Fruit fly (Drosophila melanogaster) whole organism, embryonic: ENCODE data around the gene Spps.
A peak's percentile ranks its signal among the peaks of the same experiment; 100 is the strongest.

Source experiments
- BEAF-32 ChIP-seq: fragments of 200-800 bp; sonication (Bioruptor generic); optimal IDR thresholded peaks from 3 replicates; lab custom pipeline; 2017; ENCODE audit warnings: missing biosample characterization, missing genetic modification characterization, mild to moderate bottlenecking, moderate library complexity, missing genetic modification reagents
- BtbVII ChIP-seq: fragments of 200-800 bp; sonication (Bioruptor generic); optimal IDR thresholded peaks from 3 replicates; lab custom pipeline; 2017; ENCODE audit warnings: missing biosample characterization, mild to moderate bottlenecking, missing genetic modification characterization
- CG10209 ChIP-seq: fragments of 200-800 bp; sonication (Bioruptor generic); optimal IDR thresholded peaks from 3 replicates; lab custom pipeline; 2017; ENCODE audit warnings: missing biosample characterization, mild to moderate bottlenecking, missing genetic modification characterization, missing genetic modification reagents
- CG11695 ChIP-seq: fragments of 200-800 bp; sonication (Bioruptor generic); IDR thresholded peaks from 3 replicates; pipeline ENCODE4 v1.3.6; 2022; ENCODE audit warnings: missing biosample characterization, missing genetic modification characterization
- CG11696 ChIP-seq: fragments of 200-800 bp; sonication (Bioruptor generic); IDR thresholded peaks from 2 replicates; pipeline ENCODE4 v1.3.6; 2022; ENCODE audit warnings: missing biosample characterization, missing genetic modification characterization
- CG11723 ChIP-seq: fragments of 200-800 bp; sonication (Bioruptor generic); optimal IDR thresholded peaks from 2 replicates; lab custom pipeline; 2017; ENCODE audit warnings: missing biosample characterization, mild to moderate bottlenecking, missing genetic modification characterization
- CG12219 ChIP-seq: fragments of 200-800 bp; sonication (Bioruptor generic); optimal IDR thresholded peaks from 3 replicates; lab custom pipeline; 2018; ENCODE audit warnings: missing biosample characterization, mild to moderate bottlenecking, missing genetic modification characterization
- CG12659 ChIP-seq: fragments of 200-800 bp; sonication (Bioruptor generic); optimal IDR thresholded peaks from 3 replicates; lab custom pipeline; 2017; ENCODE audit warnings: mild to moderate bottlenecking, missing biosample characterization, missing genetic modification reagents, missing genetic modification characterization
- CG14965 ChIP-seq: fragments of 200-800 bp; sonication (Bioruptor generic); optimal IDR thresholded peaks from 2 replicates; lab custom pipeline; 2016; ENCODE audit warnings: missing biosample characterization, missing genetic modification characterization, borderline replicate concordance
- CG17328 ChIP-seq: fragments of 200-800 bp; sonication (Bioruptor generic); IDR thresholded peaks from 2 replicates; pipeline ENCODE4 v1.3.6; 2022; ENCODE audit warnings: missing biosample characterization, missing genetic modification characterization
- CG17361 ChIP-seq: fragments of 200-800 bp; sonication (Bioruptor generic); IDR thresholded peaks from 3 replicates; pipeline ENCODE4 v1.3.6; 2022; ENCODE audit warnings: missing biosample characterization, missing genetic modification characterization
- CG18011 ChIP-seq: fragments of 200-800 bp; sonication (Bioruptor generic); optimal IDR thresholded peaks from 2 replicates; lab custom pipeline; 2017; ENCODE audit warnings: missing biosample characterization, missing genetic modification characterization, mild to moderate bottlenecking, moderate library complexity, missing genotype
- CG18599 ChIP-seq: fragments of 200-800 bp; sonication (Bioruptor generic); optimal IDR thresholded peaks from 3 replicates; lab custom pipeline; 2017; ENCODE audit warnings: missing biosample characterization, missing genetic modification characterization, mild to moderate bottlenecking, moderate library complexity, missing genetic modification reagents
- CG32772 ChIP-seq: fragments of 200-800 bp; sonication (Bioruptor generic); IDR thresholded peaks from 2 replicates; pipeline ENCODE4 v1.3.6; 2022; ENCODE audit warnings: missing biosample characterization, missing genetic modification characterization
- CG3847 ChIP-seq: fragments of 200-800 bp; sonication (Bioruptor generic); IDR thresholded peaks from 2 replicates; pipeline ENCODE4 v1.3.6; 2022; ENCODE audit warnings: missing biosample characterization, missing genetic modification characterization
- CG3995 ChIP-seq: fragments of 200-800 bp; sonication (Bioruptor generic); optimal IDR thresholded peaks from 3 replicates; lab custom pipeline; 2016; ENCODE audit warnings: missing biosample characterization, missing genetic modification characterization
- CG4360 ChIP-seq: fragments of 200-800 bp; sonication (Bioruptor generic); IDR thresholded peaks from 2 replicates; pipeline ENCODE4 v1.3.6; 2022; ENCODE audit warnings: missing biosample characterization, missing genetic modification characterization
- CG4424 ChIP-seq: fragments of 200-800 bp; sonication (Bioruptor generic); optimal IDR thresholded peaks from 3 replicates; lab custom pipeline; 2016; ENCODE audit warnings: missing biosample characterization, missing genetic modification characterization
- CG7357 ChIP-seq: fragments of 200-800 bp; sonication (Bioruptor generic); IDR thresholded peaks from 3 replicates; pipeline ENCODE4 v1.3.6; 2022; ENCODE audit warnings: missing biosample characterization, missing genetic modification characterization
- CG8478 ChIP-seq: fragments of >200 bp; optimal IDR thresholded peaks from 2 replicates; lab custom pipeline; 2018
- CG9932 ChIP-seq: fragments of 200-800 bp; sonication (Bioruptor generic); IDR thresholded peaks from 2 replicates; pipeline ENCODE4 v1.3.6; 2022; ENCODE audit warnings: missing biosample characterization, missing genetic modification characterization
- Chrac-16 ChIP-seq: fragments of 200-800 bp; sonication (Bioruptor generic); optimal IDR thresholded peaks from 3 replicates; lab custom pipeline; 2016; ENCODE audit warnings: missing biosample characterization, missing genetic modification characterization
- Dad ChIP-seq: fragments of 200-800 bp; sonication (Bioruptor generic); optimal IDR thresholded peaks from 3 replicates; lab custom pipeline; 2016; ENCODE audit warnings: missing biosample characterization, missing genetic modification characterization
- Dip2 ChIP-seq: fragments of 200-800 bp; sonication (Bioruptor generic); IDR thresholded peaks from 2 replicates; pipeline ENCODE4 v1.3.6; 2022; ENCODE audit warnings: missing biosample characterization, missing genetic modification characterization
- E2f1 ChIP-seq: fragments of 200-800 bp; sonication (Bioruptor generic); IDR thresholded peaks from 2 replicates; pipeline ENCODE4 v1.3.6; 2022; ENCODE audit warnings: missing biosample characterization, missing genetic modification characterization
- GATAe ChIP-seq: fragments of 200-800 bp; sonication (Bioruptor generic); conservative IDR thresholded peaks from 2 replicates; pipeline ENCODE4 v1.3.6; 2022; ENCODE audit warnings: missing biosample characterization, missing genetic modification characterization
- MTF-1 ChIP-seq: fragments of 200-800 bp; sonication (Bioruptor generic); optimal IDR thresholded peaks from 2 replicates; lab custom pipeline; 2018; ENCODE audit warnings: missing biosample characterization, mild to moderate bottlenecking, missing genetic modification characterization, borderline replicate concordance
- NC2α ChIP-seq: fragments of 200-800 bp; sonication (Bioruptor generic); optimal IDR thresholded peaks from 2 replicates; lab custom pipeline; 2016; ENCODE audit warnings: missing biosample characterization, missing genetic modification characterization
- Neu2 ChIP-seq: fragments of 200-800 bp; sonication (Bioruptor generic); optimal IDR thresholded peaks from 3 replicates; lab custom pipeline; 2016; ENCODE audit warnings: missing biosample characterization, missing genetic modification characterization, borderline replicate concordance
- Oli ChIP-seq: fragments of 200-800 bp; sonication (Bioruptor generic); optimal IDR thresholded peaks from 2 replicates; lab custom pipeline; 2018; ENCODE audit warnings: missing biosample characterization, mild to moderate bottlenecking, missing genetic modification characterization, moderate library complexity
- Opbp ChIP-seq: fragments of 200-800 bp; sonication (Bioruptor generic); IDR thresholded peaks from 3 replicates; pipeline ENCODE4 v1.3.6; 2022; ENCODE audit warnings: missing biosample characterization, missing genetic modification characterization; ENCODE audit not compliant: partially characterized antibody
- Sry-δ ChIP-seq: fragments of 200-800 bp; sonication (Bioruptor generic); optimal IDR thresholded peaks from 2 replicates; lab custom pipeline; 2016; ENCODE audit warnings: missing biosample characterization, missing genetic modification characterization
- Tbp ChIP-seq: fragments of >200 bp; optimal IDR thresholded peaks from 2 replicates; lab custom pipeline; 2018; ENCODE audit warnings: missing biosample characterization, missing genetic modification characterization
- YL-1 ChIP-seq: fragments of 200-800 bp; sonication (Bioruptor generic); optimal IDR thresholded peaks from 3 replicates; lab custom pipeline; 2017; ENCODE audit warnings: missing biosample characterization, mild to moderate bottlenecking, missing genetic modification characterization
- crp ChIP-seq, 2 experiments: fragments of 200-800 bp; sonication (Bioruptor generic); optimal IDR thresholded peaks; 2 replicates in 1 of 2; 3 replicates in 1 of 2; lab custom pipeline; 2017; ENCODE audit warnings: missing biosample characterization in 2 of 2, missing genetic modification characterization in 2 of 2, mild to moderate bottlenecking in 1 of 2, moderate library complexity in 1 of 2
- dmrt11E ChIP-seq: fragments of 200-800 bp; sonication (Bioruptor generic); optimal IDR thresholded peaks from 3 replicates; lab custom pipeline; 2018; ENCODE audit warnings: missing biosample characterization, mild to moderate bottlenecking, missing genetic modification characterization, moderate library complexity
- emc ChIP-seq: fragments of 200-800 bp; sonication (Bioruptor generic); optimal IDR thresholded peaks from 2 replicates; lab custom pipeline; 2016; ENCODE audit warnings: missing biosample characterization, missing genetic modification characterization
- gsb-n ChIP-seq: fragments of 200-800 bp; sonication (Bioruptor generic); optimal IDR thresholded peaks from 3 replicates; lab custom pipeline; 2018; ENCODE audit warnings: missing biosample characterization, mild to moderate bottlenecking, missing genetic modification characterization
- ham ChIP-seq: fragments of 200-800 bp; sonication (Bioruptor generic); IDR thresholded peaks from 2 replicates; pipeline ENCODE4 v1.3.6; 2022; ENCODE audit warnings: missing biosample characterization, missing genetic modification characterization
- insv ChIP-seq, 2 experiments: fragments of 200-800 bp; sonication (Bioruptor generic); optimal IDR thresholded peaks; 3 replicates each; lab custom pipeline; 2016 to 2018; ENCODE audit warnings: missing biosample characterization in 2 of 2, missing genetic modification characterization in 2 of 2
- kay ChIP-seq: fragments of 200-800 bp; sonication (Bioruptor generic); optimal IDR thresholded peaks from 2 replicates; lab custom pipeline; 2016; ENCODE audit warnings: missing biosample characterization, missing genetic modification characterization
- nerfin-1 ChIP-seq: fragments of 200-800 bp; sonication (Bioruptor generic); optimal IDR thresholded peaks from 3 replicates; lab custom pipeline; 2019; ENCODE audit warnings: missing biosample characterization, mild to moderate bottlenecking, missing genetic modification characterization, moderate library complexity
- oc ChIP-seq: fragments of 200-800 bp; sonication (Bioruptor generic); optimal IDR thresholded peaks from 2 replicates; lab custom pipeline; 2018; ENCODE audit warnings: missing biosample characterization, mild to moderate bottlenecking, missing genetic modification characterization, moderate library complexity
- p53 ChIP-seq: fragments of 200-800 bp; sonication (Bioruptor generic); optimal IDR thresholded peaks from 2 replicates; lab custom pipeline; 2016; ENCODE audit warnings: missing biosample characterization, missing genetic modification characterization
- pan ChIP-seq, 4 experiments: fragments of >200 bp in 3 of 4; fragments of 200-800 bp in 1 of 4; sonication (Bioruptor generic) in 1 of 4; optimal IDR thresholded peaks in 3 of 4; IDR thresholded peaks in 1 of 4; 2 replicates each; pipeline versions ENCODE4 v1.3.6 to Lab custom; 2017 to 2022; ENCODE audit warnings: missing biosample characterization in 2 of 4, missing genetic modification characterization in 2 of 4, mixed read lengths in 1 of 4
- phol ChIP-seq: fragments of 200-800 bp; sonication (Bioruptor generic); optimal IDR thresholded peaks from 3 replicates; lab custom pipeline; 2018; ENCODE audit warnings: missing biosample characterization, mild to moderate bottlenecking, missing genetic modification characterization, moderate library complexity
- schlank ChIP-seq: fragments of 200-800 bp; sonication (Bioruptor generic); optimal IDR thresholded peaks from 2 replicates; lab custom pipeline; 2018; ENCODE audit warnings: missing biosample characterization, mild to moderate bottlenecking, missing genetic modification characterization
- slou ChIP-seq: fragments of 200-800 bp; sonication (Bioruptor generic); optimal IDR thresholded peaks from 3 replicates; lab custom pipeline; 2016; ENCODE audit warnings: missing biosample characterization, missing genetic modification characterization
- yki ChIP-seq: fragments of >200 bp; optimal IDR thresholded peaks from 3 replicates; lab custom pipeline; 2018

Gene Spps

dm6 chr3R:24233366-24234161 lies 6.8 kb upstream of the Spps start (continued):
- TF ChIP-seq CG32772 (GFP tag; lab: Robert Waterston, UW): peak; percentile 38; the same call in 1 of the 2 replicates
- no peak for TF ChIP-seq schlank (tag; lab: Kevin White, UChicago)
- TF ChIP-seq pan (optimal IDR thresholded peaks at IDR 0.05; lab: Kevin White, UChicago): no peak
- no peak for TF ChIP-seq pan (GFP tag; optimal IDR thresholded peaks at IDR 0.05 in 1 of 2, IDR thresholded peaks at IDR 0.05 in 1 of 2)
- no peak for TF ChIP-seq CG10209 (GFP tag; lab: Kevin White, UChicago)
- TF ChIP-seq p53 (GFP tag; lab: Kevin White, UChicago): no peak
- TF ChIP-seq MTF-1 (GFP tag; lab: Kevin White, UChicago): no peak
- peak; percentile 18 for TF ChIP-seq CG12659 (GFP tag; lab: Kevin White, UChicago)
- TF ChIP-seq dmrt11E (tag; lab: Kevin White, UChicago): no peak
- TF ChIP-seq CG7357 (GFP tag; lab: Robert Waterston, UW): no peak
- TF ChIP-seq CG18011 (GFP tag; lab: Kevin White, UChicago): no peak
- no peak for TF ChIP-seq CG9932
- no peak for TF ChIP-seq Dad (GFP tag; lab: Kevin White, UChicago)
- no peak for TF ChIP-seq CG11696
- no peak for TF ChIP-seq Oli (tag; lab: Kevin White, UChicago)
- no peak for TF ChIP-seq CG18599 (GFP tag; lab: Kevin White, UChicago)
- no peak for TF ChIP-seq CG11723
- TF ChIP-seq CG3847 (GFP tag; lab: Robert Waterston, UW): no peak
- 0 out of 3 replicates have a peak, but pooled peaks have one; percentile 8 for TF ChIP-seq CG11695 (GFP tag; lab: Robert Waterston, UW)
- TF ChIP-seq CG14965 (GFP tag; lab: Kevin White, UChicago): no peak
- TF ChIP-seq Opbp (GFP tag; lab: Robert Waterston, UW): 0 out of 3 replicates have a peak, but pooled peaks have one; percentile 27
- TF ChIP-seq insv (GFP tag; optimal IDR thresholded peaks at IDR 0.05; lab: Kevin White, UChicago): no peak
- peak; percentile 74 for TF ChIP-seq YL-1 (GFP tag; lab: Kevin White, UChicago)
- TF ChIP-seq Chrac-16: no peak
- no peak for TF ChIP-seq CG17328 (GFP tag; lab: Robert Waterston, UW)
- peak; percentile 48 for TF ChIP-seq nerfin-1 (tag; lab: Kevin White, UChicago)
- TF ChIP-seq Sry-δ (GFP tag; lab: Kevin White, UChicago): peak; percentile 13
- no peak for TF ChIP-seq Tbp (GFP tag; lab: Kevin White, UChicago)
- TF ChIP-seq CG3995: no peak
- no peak for TF ChIP-seq Neu2
- no peak for TF ChIP-seq yki (lab: Kevin White, UChicago)
- no peak for TF ChIP-seq gsb-n (tag; lab: Kevin White, UChicago)
- TF ChIP-seq kay (GFP tag; lab: Kevin White, UChicago): no peak
- TF ChIP-seq NC2α (GFP tag; lab: Kevin White, UChicago): no peak
- no peak for TF ChIP-seq ham
- peak; percentile 53 for TF ChIP-seq phol (tag; lab: Kevin White, UChicago)
- peak; percentile 36 for TF ChIP-seq CG8478 (lab: Kevin White, UChicago)
- no peak for TF ChIP-seq Dip2 (GFP tag; lab: Robert Waterston, UW)
- peak; percentile 7 for TF ChIP-seq BEAF-32
- TF ChIP-seq slou (GFP tag; lab: Kevin White, UChicago): no peak
- peak; percentile 84 for TF ChIP-seq CG4360 (GFP tag; lab: Robert Waterston, UW)
- TF ChIP-seq CG4424: no peak
- TF ChIP-seq CG17361 (GFP tag; lab: Robert Waterston, UW): no peak
- TF ChIP-seq E2f1: no peak
- TF ChIP-seq crp (GFP tag; optimal IDR thresholded peaks at IDR 0.05; lab: Kevin White, UChicago): peak in 1 of 2 experiments; percentile 72
- TF ChIP-seq GATAe: no peak
- TF ChIP-seq emc: no peak
- TF ChIP-seq BtbVII (GFP tag; lab: Kevin White, UChicago): no peak
- TF ChIP-seq oc (tag; lab: Kevin White, UChicago): no peak
- no peak for TF ChIP-seq CG12219 (GFP tag; lab: Kevin White, UChicago)
